Worm (Caenorhabditis elegans) whole organism, L2 larva: Measurements from ENCODE around the gene srx-68.

ENCODE experiments used
- R02D3.7 ChIP-seq: fragments of 150-350 bp; optimal IDR thresholded peaks from 2 replicates; lab custom pipeline; 2014; ENCODE audit warnings: missing biosample characterization, missing genetic modification characterization
- elt-1 ChIP-seq: fragments of 150-350 bp; optimal IDR thresholded peaks from 2 replicates; lab custom pipeline; 2014; ENCODE audit warnings: missing biosample characterization, missing genetic modification characterization
- lin-11 ChIP-seq: fragments of 150-350 bp; sonication (generic microtip); optimal IDR thresholded peaks from 2 replicates; lab custom pipeline; 2014; ENCODE audit warnings: missing biosample characterization, missing genetic modification characterization, inconsistent platforms, mixed read lengths
- lsy-2 ChIP-seq, 2 experiments: fragments of 150-350 bp in 1 of 2; sonication (generic microtip) in 1 of 2; optimal IDR thresholded peaks; 2 replicates each; lab custom pipeline; 2014 to 2017; ENCODE audit warnings: missing biosample characterization in 2 of 2, missing genetic modification characterization in 2 of 2
- mab-5 ChIP-seq: fragments of 150-350 bp; optimal IDR thresholded peaks from 2 replicates; lab custom pipeline; 2014; ENCODE audit warnings: missing biosample characterization, missing genetic modification characterization
- nhr-10 ChIP-seq: sonication (generic microtip); optimal IDR thresholded peaks from 2 replicates; lab custom pipeline; 2017; ENCODE audit warnings: missing biosample characterization, missing genetic modification characterization
- nhr-237 ChIP-seq: fragments of 150-350 bp; optimal IDR thresholded peaks from 2 replicates; lab custom pipeline; 2014; ENCODE audit warnings: missing biosample characterization, missing genetic modification characterization
- nhr-6 ChIP-seq: fragments of 150-350 bp; optimal IDR thresholded peaks from 2 replicates; lab custom pipeline; 2014; ENCODE audit warnings: missing biosample characterization, missing genetic modification characterization
- sem-4 ChIP-seq: fragments of 150-350 bp; optimal IDR thresholded peaks from 2 replicates; lab custom pipeline; 2014; ENCODE audit warnings: missing biosample characterization, missing genetic modification reagents, missing genetic modification characterization
- skn-1 ChIP-seq: sonication (generic microtip); optimal IDR thresholded peaks from 2 replicates; lab custom pipeline; 2017; ENCODE audit warnings: missing biosample characterization, missing genetic modification characterization
- sma-9 ChIP-seq, 2 experiments: fragments of 150-350 bp in 1 of 2; sonication (generic microtip) in 1 of 2; optimal IDR thresholded peaks; 2 replicates each; lab custom pipeline; 2014 to 2016; ENCODE audit warnings: missing genetic modification characterization in 2 of 2, mild to moderate bottlenecking in 1 of 2, missing biosample characterization in 1 of 2, missing compliant biosample characterization in 1 of 2, missing genetic modification reagents in 1 of 2, moderate library complexity in 1 of 2
- ztf-4 ChIP-seq: fragments of 150-350 bp; optimal IDR thresholded peaks from 2 replicates; lab custom pipeline; 2014; ENCODE audit warnings: missing biosample characterization, missing genetic modification characterization

ce11 chrV:3945053-3945452 is 32.5 kb downstream of the srx-68 start, which contains the start of gene cyp-35B3:
- TF ChIP-seq ztf-4 (tag; lab: Kevin White, UChicago) (no peak), elt-1 (tag; lab: Kevin White, UChicago) (no peak), mab-5 (tag; lab: Kevin White, UChicago) (no peak), lin-11 (no peak), nhr-10 (tag; lab: Kevin White, UChicago) (no peak), R02D3.7 (tag; lab: Kevin White, UChicago) (no peak), nhr-237 (tag; lab: Kevin White, UChicago) (no peak), skn-1 (tag; lab: Kevin White, UChicago) (no peak), nhr-6 (tag; lab: Kevin White, UChicago) (no peak), sem-4 (tag; lab: Kevin White, UChicago) (no peak), lsy-2 (tag; optimal IDR thresholded peaks at IDR 0.05; lab: Kevin White, UChicago) (no peak), sma-9 (GFP tag; optimal IDR thresholded peaks at IDR 0.05; lab: Kevin White, UChicago) (no peak), sma-9 (tag; optimal IDR thresholded peaks at IDR 0.05; lab: Kevin White, UChicago) (no peak)
